Worm (Caenorhabditis elegans) whole organism, L3 larva: ENCODE results near the gene sri-60.

ENCODE experiments used
- R02D3.7 ChIP-seq: fragments of 150-350 bp; optimal IDR thresholded peaks from 2 replicates; lab custom pipeline; 2014; ENCODE audit warnings: missing biosample characterization, missing genetic modification characterization
- ZK546.5 ChIP-seq: sonication (generic microtip); optimal IDR thresholded peaks from 2 replicates; lab custom pipeline; 2017; ENCODE audit warnings: missing biosample characterization, missing genetic modification characterization
- aly-2 ChIP-seq: fragments of 150-350 bp; optimal IDR thresholded peaks from 2 replicates; lab custom pipeline; 2014; ENCODE audit warnings: missing biosample characterization, missing genetic modification characterization
- ama-1 ChIP-seq: fragments of 150-350 bp; optimal IDR thresholded peaks from 2 replicates; lab custom pipeline; 2018
- ceh-9 ChIP-seq: sonication (generic microtip); optimal IDR thresholded peaks from 2 replicates; lab custom pipeline; 2018; ENCODE audit warnings: missing biosample characterization, missing genetic modification characterization
- daf-12 ChIP-seq: fragments of 150-350 bp; optimal IDR thresholded peaks from 2 replicates; lab custom pipeline; 2014; ENCODE audit warnings: missing biosample characterization, missing genetic modification reagents, missing genetic modification characterization
- egl-27 ChIP-seq: sonication (generic microtip); optimal IDR thresholded peaks from 4 replicates; lab custom pipeline; 2017; ENCODE audit warnings: missing biosample characterization, missing genetic modification reagents, missing genetic modification characterization
- egl-5 ChIP-seq: fragments of 150-350 bp; optimal IDR thresholded peaks from 2 replicates; lab custom pipeline; 2017; ENCODE audit warnings: missing biosample characterization, missing genetic modification reagents, missing genetic modification characterization, inconsistent platforms
- elt-2 ChIP-seq: sonication (generic microtip); optimal IDR thresholded peaks from 2 replicates; lab custom pipeline; 2016; ENCODE audit warnings: missing genetic modification reagents, mild to moderate bottlenecking, missing genetic modification characterization, missing compliant biosample characterization
- elt-3 ChIP-seq, 3 experiments: fragments of 150-350 bp in 1 of 3; sonication (generic microtip) in 2 of 3; optimal IDR thresholded peaks; 2 replicates in 2 of 3; 4 replicates in 1 of 3; lab custom pipeline; 2014 to 2017; ENCODE audit warnings: missing biosample characterization in 3 of 3, missing genetic modification characterization in 3 of 3
- fkh-10 ChIP-seq: sonication (generic microtip); optimal IDR thresholded peaks from 2 replicates; lab custom pipeline; 2017; ENCODE audit warnings: missing biosample characterization, missing genetic modification reagents, missing genetic modification characterization
- fkh-2 ChIP-seq: fragments of 150-350 bp; optimal IDR thresholded peaks from 2 replicates; lab custom pipeline; 2014; ENCODE audit warnings: missing biosample characterization, missing genetic modification reagents, missing genetic modification characterization
- fos-1 ChIP-seq: fragments of 150-350 bp; optimal IDR thresholded peaks from 2 replicates; lab custom pipeline; 2014; ENCODE audit warnings: missing biosample characterization, missing genetic modification characterization
- hmg-11 ChIP-seq: sonication (generic microtip); optimal IDR thresholded peaks from 2 replicates; lab custom pipeline; 2016; ENCODE audit warnings: missing genetic modification characterization, missing compliant biosample characterization
- jun-1 ChIP-seq: fragments of 150-350 bp; optimal IDR thresholded peaks from 2 replicates; lab custom pipeline; 2014; ENCODE audit warnings: missing biosample characterization, missing genetic modification reagents, missing genetic modification characterization
- lin-39 ChIP-seq: fragments of 150-350 bp; optimal IDR thresholded peaks from 2 replicates; lab custom pipeline; 2018; ENCODE audit warnings: missing biosample characterization, missing genetic modification reagents, missing genetic modification characterization
- lsy-12 ChIP-seq: sonication (generic microtip); optimal IDR thresholded peaks from 2 replicates; lab custom pipeline; 2016; ENCODE audit warnings: mild to moderate bottlenecking, missing genetic modification characterization, missing compliant biosample characterization
- mml-1 ChIP-seq: fragments of 150-350 bp; sonication (generic microtip); optimal IDR thresholded peaks from 3 replicates; lab custom pipeline; 2014; ENCODE audit warnings: missing biosample characterization, missing genetic modification characterization
- nfya-1 ChIP-seq: sonication (generic microtip); optimal IDR thresholded peaks from 2 replicates; lab custom pipeline; 2017; ENCODE audit warnings: missing genetic modification characterization, mild to moderate bottlenecking, missing compliant biosample characterization, antibody characterized with exemption, moderate library complexity; ENCODE audit not compliant: insufficient read depth
- nhr-11 ChIP-seq: fragments of 150-350 bp; optimal IDR thresholded peaks from 2 replicates; lab custom pipeline; 2014; ENCODE audit warnings: missing biosample characterization, missing genetic modification characterization
- nhr-12 ChIP-seq: fragments of 150-350 bp; optimal IDR thresholded peaks from 2 replicates; lab custom pipeline; 2014; ENCODE audit warnings: missing biosample characterization, missing genetic modification characterization
- nhr-237 ChIP-seq: fragments of 150-350 bp; optimal IDR thresholded peaks from 2 replicates; lab custom pipeline; 2014; ENCODE audit warnings: missing biosample characterization, missing genetic modification characterization
- nhr-28 ChIP-seq: fragments of 150-350 bp; optimal IDR thresholded peaks from 2 replicates; lab custom pipeline; 2014; ENCODE audit warnings: missing biosample characterization, missing genetic modification characterization
- nhr-43 ChIP-seq: sonication (generic microtip); optimal IDR thresholded peaks from 2 replicates; lab custom pipeline; 2016; ENCODE audit warnings: mild to moderate bottlenecking, missing genetic modification characterization, missing compliant biosample characterization; ENCODE audit not compliant: poor library complexity, severe bottlenecking
- nhr-67 ChIP-seq: fragments of 150-350 bp; optimal IDR thresholded peaks from 2 replicates; lab custom pipeline; 2014; ENCODE audit warnings: missing biosample characterization, missing genetic modification characterization
- nhr-76 ChIP-seq: fragments of 150-350 bp; sonication (generic microtip); optimal IDR thresholded peaks from 5 replicates; lab custom pipeline; 2014; ENCODE audit warnings: missing biosample characterization, missing genetic modification characterization
- nhr-77 ChIP-seq: fragments of 150-350 bp; optimal IDR thresholded peaks from 2 replicates; lab custom pipeline; 2014; ENCODE audit warnings: missing biosample characterization, missing genetic modification characterization
- pqm-1 ChIP-seq: fragments of 150-350 bp; optimal IDR thresholded peaks from 2 replicates; lab custom pipeline; 2017; ENCODE audit warnings: missing biosample characterization, missing genetic modification characterization, inconsistent platforms
- sea-2 ChIP-seq: fragments of 150-350 bp; sonication (generic microtip); optimal IDR thresholded peaks from 4 replicates; lab custom pipeline; 2014; ENCODE audit warnings: missing biosample characterization, missing genetic modification reagents, missing genetic modification characterization
- skn-1 ChIP-seq: fragments of 150-350 bp; optimal IDR thresholded peaks from 2 replicates; lab custom pipeline; 2014; ENCODE audit warnings: missing biosample characterization, missing genetic modification characterization
- snpc-4 ChIP-seq: fragments of 150-350 bp; optimal IDR thresholded peaks from 2 replicates; lab custom pipeline; 2014; ENCODE audit warnings: missing biosample characterization, missing genetic modification characterization
- tbx-2 ChIP-seq: sonication (generic microtip); optimal IDR thresholded peaks from 2 replicates; lab custom pipeline; 2016; ENCODE audit warnings: mild to moderate bottlenecking, missing genetic modification characterization, missing compliant biosample characterization
- unc-62 ChIP-seq: fragments of 150-350 bp; sonication (generic microtip); optimal IDR thresholded peaks from 4 replicates; lab custom pipeline; 2014; ENCODE audit warnings: missing biosample characterization, missing genetic modification reagents, missing genetic modification characterization
- zag-1 ChIP-seq: fragments of 150-350 bp; optimal IDR thresholded peaks from 2 replicates; lab custom pipeline; 2014; ENCODE audit warnings: missing biosample characterization, missing genetic modification characterization
- ztf-4 ChIP-seq: fragments of 150-350 bp; optimal IDR thresholded peaks from 2 replicates; lab custom pipeline; 2014; ENCODE audit warnings: missing biosample characterization, missing genetic modification characterization

The sri-60 gene

ce11 chrII:2717335-2717734 lies 14.7 kb upstream of the sri-60 start, which contains the start of gene T05A8.3:
Gene T05A8.3, minus strand, starts transcription at chrII:2717435.
- TF ChIP-seq fkh-10 (GFP tag; lab: Kevin White, UChicago), result no peak
- TF ChIP-seq pqm-1 (tag; lab: Kevin White, UChicago), result no peak
- TF ChIP-seq elt-2 (tag; lab: Kevin White, UChicago), result no peak
- no peak for TF ChIP-seq nhr-77 (tag; lab: Kevin White, UChicago)
- TF ChIP-seq nhr-28 (tag; lab: Kevin White, UChicago), result no peak
- TF ChIP-seq egl-27 (tag; lab: Kevin White, UChicago), result no peak
- no peak for TF ChIP-seq snpc-4 (tag; lab: Kevin White, UChicago)
- TF ChIP-seq lin-39 (tag; lab: Kevin White, UChicago), result no peak
- TF ChIP-seq unc-62 (GFP tag; lab: Kevin White, UChicago), result no peak
- no peak for TF ChIP-seq skn-1 (tag; lab: Kevin White, UChicago)
- no peak for TF ChIP-seq ama-1
- no peak for TF ChIP-seq hmg-11 (tag; lab: Kevin White, UChicago)
- no peak for TF ChIP-seq daf-12
- TF ChIP-seq zag-1 (tag; lab: Kevin White, UChicago), result no peak
- no peak for TF ChIP-seq nfya-1
- no peak for TF ChIP-seq jun-1
- no peak for TF ChIP-seq aly-2 (tag; lab: Kevin White, UChicago)
- TF ChIP-seq ZK546.5 (tag; lab: Kevin White, UChicago), result no peak
- TF ChIP-seq fkh-2 (tag; lab: Kevin White, UChicago), result no peak
- TF ChIP-seq mml-1 (tag; lab: Kevin White, UChicago), result no peak

ce11 chrII:2710919-2711318 lies 8.3 kb upstream of the sri-60 start, which contains the start of gene T05A8.2:
Gene T05A8.2, minus strand, starts transcription at chrII:2711019.
- TF ChIP-seq nhr-43 (tag; lab: Kevin White, UChicago), result no peak
- no peak for TF ChIP-seq mml-1 (tag; lab: Kevin White, UChicago)
- no peak for TF ChIP-seq nhr-11 (tag; lab: Kevin White, UChicago)
- TF ChIP-seq tbx-2 (tag; lab: Kevin White, UChicago), result no peak
- no peak for TF ChIP-seq nfya-1
- TF ChIP-seq unc-62 (GFP tag; lab: Kevin White, UChicago), result no peak
- no peak for TF ChIP-seq nhr-237 (tag; lab: Kevin White, UChicago)
- no peak for TF ChIP-seq ZK546.5 (tag; lab: Kevin White, UChicago)
- no peak for TF ChIP-seq R02D3.7 (tag; lab: Kevin White, UChicago)
- TF ChIP-seq fos-1 (tag; lab: Kevin White, UChicago), result no peak
- no peak for TF ChIP-seq skn-1 (tag; lab: Kevin White, UChicago)
- no peak for TF ChIP-seq egl-5 (tag; lab: Kevin White, UChicago)
- no peak for TF ChIP-seq ceh-9 (tag; lab: Kevin White, UChicago)
- no peak for TF ChIP-seq sea-2 (GFP tag; lab: Kevin White, UChicago)
- TF ChIP-seq, all 47 proteins: peak for 0

DNA sequence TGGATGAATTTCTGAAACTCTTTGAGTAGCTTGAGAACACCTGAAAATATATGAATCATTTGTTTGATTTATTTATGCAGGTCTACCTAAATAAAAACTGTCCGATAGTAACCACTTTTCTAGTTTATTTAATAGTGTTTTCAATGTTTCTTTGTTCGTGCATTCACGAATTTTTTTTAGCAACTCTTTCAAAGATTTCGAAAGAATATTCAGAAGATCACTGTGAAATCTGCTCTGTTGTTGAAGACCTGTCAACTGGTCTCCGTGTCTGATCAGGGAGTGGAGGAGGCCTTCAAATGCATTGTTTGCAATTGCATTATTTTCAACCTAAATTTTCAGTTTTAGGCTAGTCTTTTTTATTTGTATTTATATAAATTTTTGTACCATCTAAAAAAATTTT lies 7.3 kb upstream of the sri-60 start, which contains the start of gene T05A8.1:
TSS of gene T05A8.1 (minus strand) at position 101 of the 400 bp plus-strand sequence.
- TF ChIP-seq mml-1 (tag; lab: Kevin White, UChicago), result no peak

- TF ChIP-seq nhr-28 (tag; lab: Kevin White, UChicago) (no peak), ztf-4 (tag; lab: Kevin White, UChicago) (no peak), fkh-10 (GFP tag; lab: Kevin White, UChicago) (no peak), ama-1 (no peak), elt-3 (tag; optimal IDR thresholded peaks at IDR 0.05; lab: Kevin White, UChicago) (no peak), nhr-76 (tag; lab: Kevin White, UChicago) (no peak), nhr-11 (tag; lab: Kevin White, UChicago) (no peak), egl-27 (tag; lab: Kevin White, UChicago) (no peak), elt-2 (tag; lab: Kevin White, UChicago) (peak; percentile 23), lin-39 (tag; lab: Kevin White, UChicago) (peak; percentile 16), egl-5 (tag; lab: Kevin White, UChicago) (peak; percentile 15), fkh-2 (tag; lab: Kevin White, UChicago) (no peak), fos-1 (tag; lab: Kevin White, UChicago) (no peak), daf-12 (no peak), nhr-67 (tag; lab: Kevin White, UChicago) (no peak), nhr-12 (tag; lab: Kevin White, UChicago) (no peak), ceh-9 (tag; lab: Kevin White, UChicago) (no peak), R02D3.7 (tag; lab: Kevin White, UChicago) (no peak), lsy-12 (tag; lab: Kevin White, UChicago) (no peak)
- TF ChIP-seq, all 47 proteins: peak for 3
Measured at ce11 chrII:2707872-2708271, 5.2 kb upstream of the sri-60 start, which contains the start of gene Y47G7B.2. Gene Y47G7B.2, minus strand, starts transcription at chrII:2708014.
